Worm (Caenorhabditis elegans) whole organism, young adult: Measurements from ENCODE around the gene col-132.
A peak's percentile ranks its signal among the peaks of the same experiment; 100 is the strongest.

ENCODE experiments used
- B0035.1 ChIP-seq: sonication (generic microtip); optimal IDR thresholded peaks from 2 replicates; lab custom pipeline; 2016; ENCODE audit warnings: missing genetic modification characterization, mild to moderate bottlenecking, missing compliant biosample characterization, missing genotype, missing genetic modification reagents
- C06A6.2 ChIP-seq: fragments of 200-800 bp; sonication (Bioruptor generic); conservative IDR thresholded peaks from 2 replicates; pipeline ENCODE4 v1.3.6; 2022; ENCODE audit warnings: missing genetic modification characterization, missing compliant biosample characterization
- C17E4.6 ChIP-seq: fragments of 200-800 bp; sonication (Bioruptor generic); IDR thresholded peaks from 2 replicates; pipeline ENCODE4 v1.3.6; 2022; ENCODE audit warnings: missing genetic modification reagents, missing genetic modification characterization, missing compliant biosample characterization
- F22D6.2 ChIP-seq: sonication (generic microtip); optimal IDR thresholded peaks from 2 replicates; lab custom pipeline; 2016; ENCODE audit warnings: mild to moderate bottlenecking, missing genetic modification characterization, missing compliant biosample characterization
- F23B12.7 ChIP-seq: sonication (generic microtip); optimal IDR thresholded peaks from 2 replicates; lab custom pipeline; 2017; ENCODE audit warnings: missing genetic modification characterization, mild to moderate bottlenecking, missing compliant biosample characterization, antibody characterized with exemption, moderate library complexity; ENCODE audit not compliant: insufficient read depth
- F52B5.7 ChIP-seq: sonication (generic microtip); optimal IDR thresholded peaks from 2 replicates; lab custom pipeline; 2016; ENCODE audit warnings: mild to moderate bottlenecking, missing genetic modification characterization, missing compliant biosample characterization
- F55B11.4 ChIP-seq: sonication (generic microtip); optimal IDR thresholded peaks from 2 replicates; lab custom pipeline; 2016; ENCODE audit warnings: missing compliant biosample characterization, missing genetic modification characterization, borderline replicate concordance; ENCODE audit not compliant: insufficient read depth
- F57C9.4 ChIP-seq: sonication (generic microtip); optimal IDR thresholded peaks from 2 replicates; lab custom pipeline; 2017; ENCODE audit warnings: mild to moderate bottlenecking, missing genetic modification characterization, missing compliant biosample characterization
- K11D2.4 ChIP-seq: fragments of 200-800 bp; sonication (Bioruptor generic); IDR thresholded peaks from 2 replicates; pipeline ENCODE4 v1.3.6; 2022; ENCODE audit warnings: missing genetic modification reagents, missing genetic modification characterization, missing compliant biosample characterization
- T26A5.8 ChIP-seq: sonication (generic microtip); optimal IDR thresholded peaks from 2 replicates; lab custom pipeline; 2016; ENCODE audit warnings: missing genetic modification characterization, missing compliant biosample characterization
- Y53G8AR.9 ChIP-seq: fragments of 200-800 bp; sonication (Bioruptor generic); conservative IDR thresholded peaks from 2 replicates; pipeline ENCODE4 v1.3.6; 2022; ENCODE audit warnings: missing genetic modification reagents, missing genetic modification characterization, missing compliant biosample characterization
- aptf-2 ChIP-seq: fragments of 200-800 bp; sonication (Bioruptor generic); conservative IDR thresholded peaks from 2 replicates; pipeline ENCODE4 v1.3.6; 2022; ENCODE audit warnings: missing genetic modification reagents, missing genetic modification characterization, missing compliant biosample characterization
- bed-1 ChIP-seq: fragments of 200-800 bp; sonication (Bioruptor generic); IDR thresholded peaks from 2 replicates; pipeline ENCODE4 v1.3.6; 2022; ENCODE audit warnings: missing genetic modification reagents, missing genetic modification characterization, missing compliant biosample characterization
- bed-2 ChIP-seq: fragments of 200-800 bp; sonication (Bioruptor generic); IDR thresholded peaks from 2 replicates; pipeline ENCODE4 v1.3.6; 2022; ENCODE audit warnings: missing genetic modification reagents, missing genetic modification characterization, missing compliant biosample characterization
- cebp-1 ChIP-seq, 2 experiments: fragments of 200-800 bp in 1 of 2; sonication (Bioruptor generic) in 1 of 2; sonication (generic microtip) in 1 of 2; IDR thresholded peaks in 1 of 2; optimal IDR thresholded peaks in 1 of 2; 2 replicates each; pipeline versions ENCODE4 v1.3.6 to Lab custom; 2017 to 2022; ENCODE audit warnings: missing compliant biosample characterization in 2 of 2, missing genetic modification characterization in 2 of 2, mild to moderate bottlenecking in 1 of 2, missing genetic modification reagents in 1 of 2, moderate library complexity in 1 of 2
- ceh-100 ChIP-seq: fragments of 200-800 bp; sonication (Bioruptor generic); IDR thresholded peaks from 2 replicates; pipeline ENCODE4 v1.3.6; 2022; ENCODE audit warnings: missing genetic modification reagents, missing genetic modification characterization, missing compliant biosample characterization
- chd-7 ChIP-seq: sonication (generic microtip); optimal IDR thresholded peaks from 2 replicates; lab custom pipeline; 2016; ENCODE audit warnings: mild to moderate bottlenecking, missing genetic modification characterization, moderate library complexity, missing compliant biosample characterization
- die-1 ChIP-seq: sonication (generic microtip); optimal IDR thresholded peaks from 2 replicates; lab custom pipeline; 2016; ENCODE audit warnings: missing genotype, mild to moderate bottlenecking, missing genetic modification characterization, missing compliant biosample characterization
- dox-1 ChIP-seq: fragments of 200-800 bp; sonication (Bioruptor generic); IDR thresholded peaks from 2 replicates; pipeline ENCODE4 v1.3.6; 2022; ENCODE audit warnings: missing genetic modification reagents, missing genetic modification characterization, missing compliant biosample characterization
- efl-1 ChIP-seq: fragments of 150-350 bp; optimal IDR thresholded peaks from 2 replicates; lab custom pipeline; 2014; ENCODE audit warnings: missing biosample characterization, missing genetic modification reagents, missing genetic modification characterization
- ekl-4 ChIP-seq: fragments of 200-800 bp; sonication (Bioruptor generic); IDR thresholded peaks from 2 replicates; pipeline ENCODE4 v1.3.6; 2022; ENCODE audit warnings: missing genetic modification reagents, missing genetic modification characterization, missing compliant biosample characterization
- fkh-3 ChIP-seq: sonication (generic microtip); optimal IDR thresholded peaks from 2 replicates; lab custom pipeline; 2016; ENCODE audit warnings: mild to moderate bottlenecking, missing genetic modification characterization, missing compliant biosample characterization
- gei-17 ChIP-seq: fragments of 200-800 bp; sonication (Bioruptor generic); optimal IDR thresholded peaks from 2 replicates; lab custom pipeline; 2018; ENCODE audit warnings: mild to moderate bottlenecking, missing genetic modification characterization, missing compliant biosample characterization
- hmg-1.2 ChIP-seq: fragments of 200-800 bp; sonication (Bioruptor generic); IDR thresholded peaks from 2 replicates; pipeline ENCODE4 v1.3.6; 2022; ENCODE audit warnings: missing genetic modification reagents, missing genetic modification characterization, missing compliant biosample characterization
- lin-26 ChIP-seq: fragments of 200-800 bp; sonication (Bioruptor generic); IDR thresholded peaks from 2 replicates; pipeline ENCODE4 v1.3.6; 2022; ENCODE audit warnings: missing genetic modification reagents, missing genetic modification characterization, missing compliant biosample characterization
- lin-40 ChIP-seq: sonication (generic microtip); optimal IDR thresholded peaks from 2 replicates; lab custom pipeline; 2016; ENCODE audit warnings: missing genetic modification characterization, mild to moderate bottlenecking, missing compliant biosample characterization, missing genotype, missing genetic modification reagents
- lsl-1 ChIP-seq: fragments of 200-800 bp; sonication (Bioruptor generic); optimal IDR thresholded peaks from 2 replicates; lab custom pipeline; 2018; ENCODE audit warnings: mild to moderate bottlenecking, missing genetic modification characterization, moderate library complexity, missing compliant biosample characterization
- lsy-27 ChIP-seq: sonication (generic microtip); optimal IDR thresholded peaks from 2 replicates; lab custom pipeline; 2017; ENCODE audit warnings: missing genetic modification characterization, mild to moderate bottlenecking, missing compliant biosample characterization, antibody characterized with exemption, missing genotype, borderline replicate concordance; ENCODE audit not compliant: insufficient read depth
- madf-3 ChIP-seq: fragments of 200-800 bp; sonication (Bioruptor generic); IDR thresholded peaks from 2 replicates; pipeline ENCODE4 v1.3.6; 2022; ENCODE audit warnings: missing genetic modification reagents, missing genetic modification characterization, missing compliant biosample characterization
- madf-6 ChIP-seq: fragments of 200-800 bp; sonication (Bioruptor generic); IDR thresholded peaks from 2 replicates; pipeline ENCODE4 v1.3.6; 2022; ENCODE audit warnings: missing genetic modification reagents, missing genetic modification characterization, missing compliant biosample characterization
- mel-28 ChIP-seq: sonication (generic microtip); optimal IDR thresholded peaks from 2 replicates; lab custom pipeline; 2016; ENCODE audit warnings: borderline replicate concordance, mild to moderate bottlenecking, missing genetic modification characterization, missing compliant biosample characterization
- mes-4 ChIP-seq: sonication (generic microtip); optimal IDR thresholded peaks from 2 replicates; lab custom pipeline; 2016; ENCODE audit warnings: missing genotype, missing genetic modification characterization, missing compliant biosample characterization
- mxl-1 ChIP-seq: sonication (generic microtip); optimal IDR thresholded peaks from 2 replicates; lab custom pipeline; 2016; ENCODE audit warnings: missing genetic modification characterization, missing compliant biosample characterization
- nfya-2 ChIP-seq: fragments of 200-800 bp; sonication (Bioruptor generic); IDR thresholded peaks from 2 replicates; pipeline ENCODE4 v1.3.6; 2022; ENCODE audit warnings: missing genetic modification reagents, missing genetic modification characterization, missing compliant biosample characterization
- nhr-179 ChIP-seq: sonication (generic microtip); optimal IDR thresholded peaks from 2 replicates; lab custom pipeline; 2016; ENCODE audit warnings: mild to moderate bottlenecking, missing genetic modification characterization, missing compliant biosample characterization
- rec-8 ChIP-seq, 2 experiments: sonication (generic microtip); optimal IDR thresholded peaks; 2 replicates each; lab custom pipeline; 2016; ENCODE audit warnings: mild to moderate bottlenecking in 2 of 2, missing genetic modification characterization in 2 of 2, missing genetic modification reagents in 2 of 2, missing genotype in 2 of 2, missing biosample characterization in 1 of 2, missing compliant biosample characterization in 1 of 2, moderate library complexity in 1 of 2
- repo-1 ChIP-seq: sonication (generic microtip); optimal IDR thresholded peaks from 2 replicates; lab custom pipeline; 2017; ENCODE audit warnings: mild to moderate bottlenecking, missing genetic modification characterization, missing compliant biosample characterization
- rpc-1 ChIP-seq, 2 experiments: fragments of 150-350 bp in 1 of 2; sonication (generic microtip) in 1 of 2; optimal IDR thresholded peaks; 2 replicates each; lab custom pipeline; 2014 to 2018; ENCODE audit warnings: missing biosample characterization in 1 of 2, missing genetic modification characterization in 1 of 2, missing genetic modification reagents in 1 of 2, missing genotype in 1 of 2
- sdz-38 ChIP-seq: sonication (generic microtip); optimal IDR thresholded peaks from 2 replicates; lab custom pipeline; 2016; ENCODE audit warnings: missing genotype, missing genetic modification characterization, missing compliant biosample characterization
- sea-2 ChIP-seq: fragments of 200-800 bp; sonication (Bioruptor generic); IDR thresholded peaks from 2 replicates; pipeline ENCODE4 v1.3.6; 2022; ENCODE audit warnings: missing genetic modification characterization, missing compliant biosample characterization
- somi-1 ChIP-seq: fragments of 200-800 bp; sonication (Bioruptor generic); optimal IDR thresholded peaks from 2 replicates; lab custom pipeline; 2018; ENCODE audit warnings: mild to moderate bottlenecking, missing genetic modification characterization, missing compliant biosample characterization
- sptf-2 ChIP-seq: fragments of 200-800 bp; sonication (Bioruptor generic); optimal IDR thresholded peaks from 2 replicates; lab custom pipeline; 2018; ENCODE audit warnings: mild to moderate bottlenecking, missing genetic modification characterization, missing compliant biosample characterization
- tbx-9 ChIP-seq: sonication (generic microtip); optimal IDR thresholded peaks from 2 replicates; lab custom pipeline; 2016; ENCODE audit warnings: borderline replicate concordance, missing genetic modification characterization, inconsistent platforms, missing compliant biosample characterization
- tlf-1 ChIP-seq: fragments of 200-800 bp; sonication (Bioruptor generic); optimal IDR thresholded peaks from 2 replicates; lab custom pipeline; 2018; ENCODE audit warnings: mild to moderate bottlenecking, missing genetic modification characterization, missing compliant biosample characterization
- unc-62 ChIP-seq: fragments of 150-350 bp; optimal IDR thresholded peaks from 2 replicates; lab custom pipeline; 2014; ENCODE audit warnings: missing biosample characterization, missing genetic modification reagents, missing genetic modification characterization
- xnd-1 ChIP-seq: sonication (generic microtip); optimal IDR thresholded peaks from 2 replicates; lab custom pipeline; 2016; ENCODE audit warnings: missing genotype, missing genetic modification reagents, missing genetic modification characterization, missing compliant biosample characterization
- ztf-18 ChIP-seq: sonication (generic microtip); optimal IDR thresholded peaks from 2 replicates; lab custom pipeline; 2016; ENCODE audit warnings: missing genotype, mild to moderate bottlenecking, missing genetic modification characterization, missing compliant biosample characterization
- ztf-26 ChIP-seq: sonication (generic microtip); optimal IDR thresholded peaks from 2 replicates; lab custom pipeline; 2017; ENCODE audit warnings: missing genetic modification characterization, missing compliant biosample characterization

col-132 gene

ce11 chrIV:13077694-13078093 is 13.2 kb downstream of the col-132 start:
- TF ChIP-seq mxl-1 (tag; lab: Kevin White, UChicago) (no peak), bed-2 (GFP tag; lab: Robert Waterston, UW) (no peak), mel-28 (tag; lab: Kevin White, UChicago) (no peak), ceh-100 (GFP tag; lab: Robert Waterston, UW) (no peak), F55B11.4 (tag; lab: Kevin White, UChicago) (no peak), ztf-26 (tag; lab: Kevin White, UChicago) (peak; percentile 78), sea-2 (GFP tag; lab: Robert Waterston, UW) (no peak), lsy-27 (no peak), C17E4.6 (GFP tag; lab: Robert Waterston, UW) (no peak), dox-1 (no peak), F22D6.2 (tag; lab: Kevin White, UChicago) (no peak), F52B5.7 (tag; lab: Kevin White, UChicago) (no peak), repo-1 (tag; lab: Kevin White, UChicago) (no peak), B0035.1 (tag; lab: Kevin White, UChicago) (no peak), bed-1 (no peak), madf-6 (GFP tag; lab: Robert Waterston, UW) (no peak), rec-8 (tag; optimal IDR thresholded peaks at IDR 0.05; lab: Kevin White, UChicago) (no peak), xnd-1 (no peak), F57C9.4 (tag; lab: Kevin White, UChicago) (no peak), K11D2.4 (GFP tag; lab: Robert Waterston, UW) (0 out of 2 replicates have a peak, but pooled peaks have one; percentile 30), somi-1 (GFP tag; lab: Kevin White, UChicago) (peak; percentile 17), nhr-179 (tag; lab: Kevin White, UChicago) (no peak), die-1 (tag; lab: Kevin White, UChicago) (peak; percentile 63), tbx-9 (tag; lab: Kevin White, UChicago) (no peak), T26A5.8 (tag; lab: Kevin White, UChicago) (no peak), aptf-2 (GFP tag; lab: Robert Waterston, UW) (no peak), mes-4 (no peak), fkh-3 (tag; lab: Kevin White, UChicago) (no peak), lsl-1 (GFP tag; lab: Kevin White, UChicago) (no peak), chd-7 (tag; lab: Kevin White, UChicago) (peak; percentile 33), ekl-4 (no peak), unc-62 (GFP tag; lab: Kevin White, UChicago) (no peak), C06A6.2 (GFP tag; lab: Robert Waterston, UW) (no peak), ztf-18 (no peak), lin-40 (peak; percentile 17), F23B12.7 (no peak), hmg-1.2 (no peak)
- TF ChIP-seq, all 124 proteins: peak for 6

DNA sequence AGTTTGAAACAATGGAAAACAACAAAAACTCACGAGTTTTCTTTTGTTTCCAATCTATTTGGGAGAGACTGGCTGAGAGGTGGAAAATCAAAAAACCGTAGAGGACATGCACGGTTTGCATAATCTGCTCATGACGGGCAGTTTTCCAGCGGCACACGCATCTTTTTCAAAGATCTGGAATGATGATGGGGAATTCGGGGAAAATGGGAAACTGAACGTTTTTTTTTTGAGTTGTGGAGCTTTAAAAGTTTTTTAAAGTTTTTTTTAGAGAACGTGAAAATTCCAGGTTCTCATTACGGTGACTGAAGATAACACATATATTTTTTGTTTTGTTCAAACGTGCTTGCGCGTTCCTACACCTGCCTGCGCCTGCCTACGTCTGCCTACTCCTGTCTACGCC is 14.2 kb downstream of the col-132 start, which contains the start of gene C39E9.7:
TSS of gene C39E9.7 (minus strand) at position 101 of the 400 bp plus-strand sequence.
- TF ChIP-seq gei-17 (GFP tag; lab: Kevin White, UChicago) (no peak), tlf-1 (no peak), cebp-1 (GFP tag; IDR thresholded peaks at IDR 0.05; lab: Robert Waterston, UW) (no peak), cebp-1 (tag; optimal IDR thresholded peaks at IDR 0.05; lab: Kevin White, UChicago) (no peak), bed-2 (GFP tag; lab: Robert Waterston, UW) (no peak), lin-26 (GFP tag; lab: Robert Waterston, UW) (no peak), nfya-2 (GFP tag; lab: Robert Waterston, UW) (no peak), rpc-1 (optimal IDR thresholded peaks at IDR 0.05; lab: Kevin White, UChicago) (no peak), rpc-1 (tag; optimal IDR thresholded peaks at IDR 0.05; lab: Kevin White, UChicago) (no peak), lsy-27 (no peak), F52B5.7 (tag; lab: Kevin White, UChicago) (no peak), sptf-2 (no peak), Y53G8AR.9 (GFP tag; lab: Robert Waterston, UW) (no peak), efl-1 (GFP tag; lab: Kevin White, UChicago) (no peak), lin-40 (no peak), madf-3 (GFP tag; lab: Robert Waterston, UW) (no peak), sdz-38 (tag; lab: Kevin White, UChicago) (no peak), C06A6.2 (GFP tag; lab: Robert Waterston, UW) (no peak)
